Fruit fly (Drosophila melanogaster) whole organism, embryonic: ENCODE data around the gene CG10232.

ENCODE experiments used
- Aef1 ChIP-seq: fragments of 200-800 bp; sonication (Bioruptor generic); IDR thresholded peaks from 3 replicates; pipeline ENCODE4 v1.3.6; 2022; ENCODE audit warnings: missing biosample characterization, missing genetic modification characterization
- BtbVII ChIP-seq: fragments of 200-800 bp; sonication (Bioruptor generic); optimal IDR thresholded peaks from 3 replicates; lab custom pipeline; 2017; ENCODE audit warnings: missing biosample characterization, mild to moderate bottlenecking, missing genetic modification characterization
- CG10543 ChIP-seq: fragments of 200-800 bp; sonication (Bioruptor generic); optimal IDR thresholded peaks from 3 replicates; lab custom pipeline; 2017; ENCODE audit warnings: missing biosample characterization, mild to moderate bottlenecking, missing genetic modification characterization, moderate library complexity
- CG11560 ChIP-seq: fragments of 200-800 bp; sonication (Bioruptor generic); IDR thresholded peaks from 3 replicates; pipeline ENCODE4 v1.3.6; 2022; ENCODE audit warnings: missing biosample characterization, missing genetic modification characterization
- CG12104 ChIP-seq: fragments of 200-800 bp; sonication (Bioruptor generic); optimal IDR thresholded peaks from 3 replicates; lab custom pipeline; 2016; ENCODE audit warnings: missing biosample characterization, missing genetic modification characterization
- CG1233 ChIP-seq: fragments of 200-800 bp; sonication (Bioruptor generic); optimal IDR thresholded peaks from 4 replicates; lab custom pipeline; 2018; ENCODE audit warnings: missing biosample characterization, mild to moderate bottlenecking, missing genetic modification characterization
- CG12769 ChIP-seq: fragments of 200-800 bp; sonication (Bioruptor generic); optimal IDR thresholded peaks from 2 replicates; lab custom pipeline; 2019; ENCODE audit warnings: missing biosample characterization, mild to moderate bottlenecking, missing genetic modification characterization, moderate library complexity
- CG15696 ChIP-seq: fragments of 200-800 bp; sonication (Bioruptor generic); optimal IDR thresholded peaks from 2 replicates; lab custom pipeline; 2019; ENCODE audit warnings: missing biosample characterization, mild to moderate bottlenecking, missing genetic modification characterization, moderate library complexity
- CG16813 ChIP-seq: fragments of 200-800 bp; sonication (Bioruptor generic); IDR thresholded peaks from 3 replicates; pipeline ENCODE4 v1.3.6; 2022; ENCODE audit warnings: missing biosample characterization, missing genetic modification characterization; ENCODE audit not compliant: partially characterized antibody
- CG16815 ChIP-seq: fragments of 200-800 bp; sonication (Bioruptor generic); optimal IDR thresholded peaks from 3 replicates; lab custom pipeline; 2017; ENCODE audit warnings: missing biosample characterization, mild to moderate bottlenecking, missing genetic modification characterization
- CG1832 ChIP-seq: fragments of 200-800 bp; sonication (Bioruptor generic); optimal IDR thresholded peaks from 2 replicates; lab custom pipeline; 2017; ENCODE audit warnings: missing biosample characterization, mild to moderate bottlenecking, missing genetic modification characterization, inconsistent platforms
- CG2875 ChIP-seq: fragments of 200-800 bp; sonication (Bioruptor generic); optimal IDR thresholded peaks from 2 replicates; lab custom pipeline; 2017; ENCODE audit warnings: missing biosample characterization, mild to moderate bottlenecking, missing genetic modification characterization, missing genetic modification reagents
- CG4820 ChIP-seq: fragments of 200-800 bp; sonication (Bioruptor generic); optimal IDR thresholded peaks from 3 replicates; lab custom pipeline; 2016; ENCODE audit warnings: missing biosample characterization, missing genetic modification characterization
- CG6272 ChIP-seq: fragments of 200-800 bp; sonication (Bioruptor generic); IDR thresholded peaks from 2 replicates; pipeline ENCODE4 v1.3.6; 2022; ENCODE audit warnings: missing biosample characterization, missing genetic modification characterization
- CG6813 ChIP-seq: fragments of 200-800 bp; sonication (Bioruptor generic); optimal IDR thresholded peaks from 2 replicates; lab custom pipeline; 2017; ENCODE audit warnings: missing biosample characterization, missing genetic modification characterization, mild to moderate bottlenecking, moderate library complexity, missing genetic modification reagents
- CHES-1-like ChIP-seq: fragments of 200-800 bp; sonication (Bioruptor generic); optimal IDR thresholded peaks from 2 replicates; lab custom pipeline; 2016; ENCODE audit warnings: missing biosample characterization, missing genetic modification characterization
- Chrac-16 ChIP-seq: fragments of 200-800 bp; sonication (Bioruptor generic); optimal IDR thresholded peaks from 3 replicates; lab custom pipeline; 2016; ENCODE audit warnings: missing biosample characterization, missing genetic modification characterization
- CoRest ChIP-seq: fragments of 200-800 bp; sonication (Bioruptor generic); optimal IDR thresholded peaks from 3 replicates; lab custom pipeline; 2018; ENCODE audit warnings: missing biosample characterization, mild to moderate bottlenecking, missing genetic modification characterization, moderate library complexity
- CrebB ChIP-seq: fragments of 200-800 bp; sonication (Bioruptor generic); optimal IDR thresholded peaks from 3 replicates; lab custom pipeline; 2018; ENCODE audit warnings: missing biosample characterization, mild to moderate bottlenecking, missing genetic modification characterization
- E2f2 ChIP-seq: fragments of 200-800 bp; sonication (Bioruptor generic); IDR thresholded peaks from 2 replicates; pipeline ENCODE4 v1.3.6; 2022; ENCODE audit warnings: missing biosample characterization, missing genetic modification characterization
- Ets65A ChIP-seq: fragments of 200-800 bp; sonication (Bioruptor generic); peaks from one replicate; lab custom pipeline; 2016; ENCODE audit warnings: missing biosample characterization, missing genetic modification characterization
- Hand ChIP-seq: fragments of 200-800 bp; sonication (Bioruptor generic); optimal IDR thresholded peaks from 2 replicates; lab custom pipeline; 2017; ENCODE audit warnings: mild to moderate bottlenecking, missing biosample characterization, missing genetic modification reagents, missing genetic modification characterization
- HmgD ChIP-seq: fragments of 200-800 bp; sonication (Bioruptor generic); optimal IDR thresholded peaks from 3 replicates; lab custom pipeline; 2016; ENCODE audit warnings: missing biosample characterization, missing genetic modification characterization
- MTF-1 ChIP-seq: fragments of 200-800 bp; sonication (Bioruptor generic); optimal IDR thresholded peaks from 2 replicates; lab custom pipeline; 2018; ENCODE audit warnings: missing biosample characterization, mild to moderate bottlenecking, missing genetic modification characterization, borderline replicate concordance
- Mad ChIP-seq: fragments of 200-800 bp; sonication (Bioruptor generic); optimal IDR thresholded peaks from 2 replicates; lab custom pipeline; 2016; ENCODE audit warnings: missing biosample characterization, missing genetic modification characterization
- Med ChIP-seq: fragments of 200-800 bp; sonication (Bioruptor generic); peaks from one replicate; lab custom pipeline; 2016; ENCODE audit warnings: missing biosample characterization, missing genetic modification characterization, mild to moderate bottlenecking, inconsistent platforms, moderate library complexity
- Oaz ChIP-seq: fragments of 200-800 bp; sonication (Bioruptor generic); IDR thresholded peaks from 2 replicates; pipeline ENCODE4 v1.3.6; 2022; ENCODE audit warnings: missing biosample characterization, missing genetic modification characterization
- PHDP ChIP-seq: fragments of 200-800 bp; sonication (Bioruptor generic); optimal IDR thresholded peaks from 3 replicates; lab custom pipeline; 2018; ENCODE audit warnings: missing biosample characterization, mild to moderate bottlenecking, missing genetic modification characterization, moderate library complexity
- Scr ChIP-seq: fragments of 200-800 bp; sonication (Bioruptor generic); IDR thresholded peaks from 2 replicates; pipeline ENCODE4 v1.3.6; 2022; ENCODE audit warnings: missing biosample characterization, missing genetic modification characterization; ENCODE audit not compliant: partially characterized antibody
- Sry-β ChIP-seq: fragments of 200-800 bp; sonication (Bioruptor generic); optimal IDR thresholded peaks from 2 replicates; lab custom pipeline; 2018; ENCODE audit warnings: missing biosample characterization, mild to moderate bottlenecking, missing genetic modification characterization, moderate library complexity
- Vsx1 ChIP-seq: fragments of 200-800 bp; sonication (Bioruptor generic); optimal IDR thresholded peaks from 2 replicates; lab custom pipeline; 2017; ENCODE audit warnings: missing biosample characterization, mild to moderate bottlenecking, missing genetic modification characterization, missing genetic modification reagents
- bbx ChIP-seq: fragments of 200-800 bp; sonication (Bioruptor generic); IDR thresholded peaks from 2 replicates; pipeline ENCODE4 v1.3.6; 2022; ENCODE audit warnings: missing biosample characterization, missing genetic modification characterization; ENCODE audit not compliant: partially characterized antibody
- cwo ChIP-seq: fragments of 200-800 bp; sonication (Bioruptor generic); optimal IDR thresholded peaks from 3 replicates; lab custom pipeline; 2017; ENCODE audit warnings: missing biosample characterization, missing genetic modification characterization, mild to moderate bottlenecking, moderate library complexity, missing genetic modification reagents
- dati ChIP-seq: fragments of 200-800 bp; sonication (Bioruptor generic); IDR thresholded peaks from 2 replicates; pipeline ENCODE4 v1.3.6; 2022; ENCODE audit warnings: missing biosample characterization, missing genetic modification characterization
- dysf ChIP-seq: fragments of 200-800 bp; sonication (Bioruptor generic); IDR thresholded peaks from 3 replicates; pipeline ENCODE4 v1.3.6; 2022; ENCODE audit warnings: missing biosample characterization, missing genetic modification characterization
- fd64A ChIP-seq: fragments of 200-800 bp; sonication (Bioruptor generic); optimal IDR thresholded peaks from 3 replicates; lab custom pipeline; 2018; ENCODE audit warnings: missing biosample characterization, mild to moderate bottlenecking, missing genetic modification characterization
- inv ChIP-seq: fragments of 200-800 bp; sonication (Bioruptor generic); IDR thresholded peaks from 2 replicates; pipeline ENCODE4 v1.3.6; 2022; ENCODE audit warnings: missing biosample characterization, missing genetic modification characterization; ENCODE audit not compliant: partially characterized antibody
- kni ChIP-seq: fragments of 200-800 bp; sonication (Bioruptor generic); optimal IDR thresholded peaks from 3 replicates; lab custom pipeline; 2017; ENCODE audit warnings: mild to moderate bottlenecking, missing biosample characterization, missing genetic modification reagents, missing genetic modification characterization
- nmo ChIP-seq: fragments of 200-800 bp; sonication (Bioruptor generic); optimal IDR thresholded peaks from 2 replicates; lab custom pipeline; 2018; ENCODE audit warnings: missing biosample characterization, mild to moderate bottlenecking, missing genetic modification characterization, moderate library complexity
- org-1 ChIP-seq: fragments of 200-800 bp; sonication (Bioruptor generic); optimal IDR thresholded peaks from 2 replicates; lab custom pipeline; 2017; ENCODE audit warnings: missing biosample characterization, missing genetic modification characterization
- p53 ChIP-seq: fragments of 200-800 bp; sonication (Bioruptor generic); optimal IDR thresholded peaks from 2 replicates; lab custom pipeline; 2016; ENCODE audit warnings: missing biosample characterization, missing genetic modification characterization
- psq ChIP-seq: fragments of 200-800 bp; sonication (Bioruptor generic); optimal IDR thresholded peaks from 2 replicates; lab custom pipeline; 2017; ENCODE audit warnings: missing biosample characterization, missing genetic modification characterization
- rib ChIP-seq: fragments of 200-800 bp; sonication (Bioruptor generic); IDR thresholded peaks from 2 replicates; pipeline ENCODE4 v1.3.6; 2022; ENCODE audit warnings: missing biosample characterization, missing genetic modification characterization
- row ChIP-seq: fragments of 200-800 bp; sonication (Bioruptor generic); IDR thresholded peaks from 3 replicates; pipeline ENCODE4 v1.3.6; 2022; ENCODE audit warnings: missing biosample characterization, missing genetic modification characterization
- schlank ChIP-seq: fragments of 200-800 bp; sonication (Bioruptor generic); optimal IDR thresholded peaks from 2 replicates; lab custom pipeline; 2018; ENCODE audit warnings: missing biosample characterization, mild to moderate bottlenecking, missing genetic modification characterization
- seq ChIP-seq: fragments of 200-800 bp; sonication (Bioruptor generic); IDR thresholded peaks from 2 replicates; pipeline ENCODE4 v1.3.6; 2022; ENCODE audit warnings: missing biosample characterization, missing genetic modification characterization
- slbo ChIP-seq: fragments of 200-800 bp; sonication (Bioruptor generic); IDR thresholded peaks from 2 replicates; pipeline ENCODE4 v1.3.6; 2022; ENCODE audit warnings: missing biosample characterization, missing genetic modification characterization
- sr ChIP-seq: fragments of 200-800 bp; sonication (Bioruptor generic); IDR thresholded peaks from 3 replicates; pipeline ENCODE4 v1.3.6; 2022; ENCODE audit warnings: missing biosample characterization, missing genetic modification characterization
- tap ChIP-seq: fragments of 200-800 bp; optimal IDR thresholded peaks from 3 replicates; lab custom pipeline; 2019; ENCODE audit warnings: missing biosample characterization, mild to moderate bottlenecking, missing genetic modification characterization, moderate library complexity
- vvl ChIP-seq: fragments of 200-800 bp; sonication (Bioruptor generic); IDR thresholded peaks from 2 replicates; pipeline ENCODE4 v1.3.6; 2022; ENCODE audit warnings: missing biosample characterization, missing genetic modification characterization

CG10232 gene

DNA sequence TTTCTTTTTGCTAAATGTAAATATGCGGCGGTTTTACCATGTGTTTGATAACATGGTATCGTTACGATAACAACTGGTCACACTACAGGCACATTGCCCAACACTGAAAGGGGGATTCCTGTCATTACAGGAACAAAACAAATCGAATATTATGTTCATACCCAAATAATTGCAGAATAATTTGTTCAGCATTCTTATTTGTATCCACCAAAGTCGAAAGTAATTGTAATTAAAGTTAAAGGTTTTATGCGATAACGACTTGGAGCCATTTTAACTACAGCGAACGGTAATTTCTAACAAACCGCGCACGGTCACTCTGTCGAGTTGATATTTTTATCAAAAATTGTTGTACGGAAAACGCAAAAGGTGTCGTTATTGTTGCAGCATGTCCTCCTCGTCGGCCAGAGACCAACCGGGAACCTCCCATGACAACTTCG, 46.0 kb upstream of the CG10232 start, which contains the start of the genes CG10214 and CG10375 (continued):
- TF ChIP-seq CG10543 (GFP tag; lab: Kevin White, UChicago) (peak; percentile 25), slbo (GFP tag; lab: Robert Waterston, UW) (peak; percentile 84), CG2875 (GFP tag; lab: Kevin White, UChicago) (peak; percentile 43), org-1 (no peak), sr (no peak), Sry-β (GFP tag; lab: Kevin White, UChicago) (no peak), dysf (peak; percentile 64), CHES-1-like (GFP tag; lab: Kevin White, UChicago) (peak; percentile 90), CG16813 (GFP tag; lab: Robert Waterston, UW) (peak; percentile 50), fd64A (GFP tag; lab: Kevin White, UChicago) (no peak), cwo (GFP tag; lab: Kevin White, UChicago) (peak; percentile 21), CG12104 (GFP tag; lab: Kevin White, UChicago) (peak; percentile 27), CG12769 (tag; lab: Kevin White, UChicago) (no peak), bbx (GFP tag; lab: Robert Waterston, UW) (no peak), seq (GFP tag; lab: Robert Waterston, UW) (peak; percentile 44; the same call in 1 of the 2 replicates), schlank (tag; lab: Kevin White, UChicago) (peak; percentile 30), CG4820 (GFP tag; lab: Kevin White, UChicago) (peak; percentile 70), Hand (no peak), p53 (GFP tag; lab: Kevin White, UChicago) (peak; percentile 48), MTF-1 (no peak), E2f2 (peak; percentile 69), PHDP (tag; lab: Kevin White, UChicago) (peak; percentile 71), tap (tag; lab: Kevin White, UChicago) (peak; percentile 58), inv (no peak), CG11560 (tag; lab: Robert Waterston, UW) (peak; percentile 81; the same call in 2 of the 3 replicates), dati (GFP tag; lab: Robert Waterston, UW) (no peak), CG6813 (GFP tag; lab: Kevin White, UChicago) (no peak), CG1832 (GFP tag; lab: Kevin White, UChicago) (no peak), CG15696 (tag; lab: Kevin White, UChicago) (peak; percentile 52), Chrac-16 (GFP tag; lab: Kevin White, UChicago) (peak; percentile 70), vvl (GFP tag; lab: Robert Waterston, UW) (peak; percentile 84), Mad (GFP tag; lab: Kevin White, UChicago) (peak; percentile 65), CG16815 (peak; percentile 20), Med (GFP tag; lab: Kevin White, UChicago) (peak; percentile 98), row (GFP tag; lab: Robert Waterston, UW) (peak; percentile 85), CrebB (tag; lab: Kevin White, UChicago) (peak; percentile 61), BtbVII (GFP tag; lab: Kevin White, UChicago) (peak; percentile 44), CG6272 (GFP tag; lab: Robert Waterston, UW) (0 out of 2 replicates have a peak, but pooled peaks have one; percentile 27), kni (GFP tag; lab: Kevin White, UChicago) (peak; percentile 23), Oaz (GFP tag; lab: Robert Waterston, UW) (no peak), CG1233 (peak; percentile 49), CoRest (tag; lab: Kevin White, UChicago) (peak; percentile 70), Scr (GFP tag; lab: Robert Waterston, UW) (peak; percentile 52), Ets65A (GFP tag; lab: Kevin White, UChicago) (peak; percentile 97), HmgD (peak; percentile 86), psq (GFP tag; lab: Kevin White, UChicago) (peak; percentile 58), nmo (GFP tag; lab: Kevin White, UChicago) (peak; percentile 83), rib (GFP tag; lab: Robert Waterston, UW) (no peak), Vsx1 (no peak), Aef1 (GFP tag; lab: Robert Waterston, UW) (peak; percentile 26; the same call in 1 of the 3 replicates)
